Worm (Caenorhabditis elegans) whole organism, L4 larva: ENCODE results near the gene F42A6.2.
A peak's percentile ranks its signal among the peaks of the same experiment; 100 is the strongest.

ENCODE experiments used
- F10B5.3 ChIP-seq: sonication (generic microtip); optimal IDR thresholded peaks from 2 replicates; lab custom pipeline; 2016; ENCODE audit warnings: mild to moderate bottlenecking, missing genetic modification characterization, missing compliant biosample characterization
- F26F4.8 ChIP-seq: fragments of 200-800 bp; sonication (Bioruptor generic); conservative IDR thresholded peaks from 2 replicates; pipeline ENCODE4 v1.3.6; 2022; ENCODE audit warnings: missing genetic modification characterization, missing compliant biosample characterization
- R02D3.7 ChIP-seq: fragments of 150-350 bp; sonication (generic microtip); optimal IDR thresholded peaks from 3 replicates; lab custom pipeline; 2014; ENCODE audit warnings: missing biosample characterization, missing genetic modification characterization
- Y105C5A.15 ChIP-seq: fragments of 200-800 bp; sonication (Bioruptor generic); IDR thresholded peaks from 2 replicates; pipeline ENCODE4 v1.3.6; 2022; ENCODE audit warnings: missing genetic modification characterization, missing compliant biosample characterization
- ZK337.2 ChIP-seq: fragments of 200-800 bp; sonication (Bioruptor generic); IDR thresholded peaks from 2 replicates; pipeline ENCODE4 v1.3.6; 2022; ENCODE audit warnings: missing genetic modification reagents, missing genetic modification characterization, missing compliant biosample characterization
- ZK546.5 ChIP-seq, 2 experiments: sonication (generic microtip); optimal IDR thresholded peaks; 2 replicates each; lab custom pipeline; 2017; ENCODE audit warnings: missing biosample characterization in 2 of 2, missing genetic modification characterization in 2 of 2
- aha-1 ChIP-seq: fragments of 150-350 bp; peaks from one replicate; lab custom pipeline; 2014; ENCODE audit warnings: missing biosample characterization, missing genetic modification characterization
- ama-1 ChIP-seq: fragments of 150-350 bp; optimal IDR thresholded peaks from 2 replicates; lab custom pipeline; 2014; ENCODE audit warnings: inconsistent platforms, mixed read lengths
- arid-1 ChIP-seq: fragments of 200-800 bp; sonication (Bioruptor generic); conservative IDR thresholded peaks from 2 replicates; pipeline ENCODE4 v1.3.6; 2022; ENCODE audit warnings: missing genetic modification reagents, missing genetic modification characterization, missing compliant biosample characterization
- ceh-20 ChIP-seq: fragments of 200-800 bp; sonication (Bioruptor generic); IDR thresholded peaks from 2 replicates; pipeline ENCODE4 v1.3.6; 2022; ENCODE audit warnings: missing genetic modification reagents, missing genetic modification characterization, missing compliant biosample characterization
- ceh-28 ChIP-seq: fragments of 150-350 bp; optimal IDR thresholded peaks from 2 replicates; lab custom pipeline; 2014; ENCODE audit warnings: missing biosample characterization, missing genetic modification reagents, missing genetic modification characterization
- daf-12 ChIP-seq: fragments of 150-350 bp; optimal IDR thresholded peaks from 2 replicates; lab custom pipeline; 2014; ENCODE audit warnings: missing biosample characterization, missing genetic modification reagents, missing genetic modification characterization
- daf-16 ChIP-seq, 3 experiments: sonication (generic microtip); optimal IDR thresholded peaks; 2 replicates each; lab custom pipeline; 2016 to 2017; ENCODE audit warnings: missing genetic modification characterization in 3 of 3, missing genetic modification reagents in 3 of 3, mild to moderate bottlenecking in 2 of 3, missing compliant biosample characterization in 2 of 3, missing biosample characterization in 1 of 3, moderate library complexity in 1 of 3
- daf-8 ChIP-seq: fragments of 200-800 bp; sonication (Bioruptor generic); IDR thresholded peaks from 2 replicates; pipeline ENCODE4 v1.3.6; 2022; ENCODE audit warnings: missing genetic modification characterization, missing compliant biosample characterization
- dmd-6 ChIP-seq: fragments of 200-800 bp; sonication (Bioruptor generic); IDR thresholded peaks from 2 replicates; pipeline ENCODE4 v1.3.6; 2022; ENCODE audit warnings: missing genetic modification reagents, missing genetic modification characterization, missing compliant biosample characterization
- dve-1 ChIP-seq: sonication (generic microtip); optimal IDR thresholded peaks from 2 replicates; lab custom pipeline; 2017; ENCODE audit warnings: antibody characterized with exemption, mild to moderate bottlenecking, missing genetic modification characterization, missing compliant biosample characterization; ENCODE audit not compliant: insufficient read depth
- egl-27 ChIP-seq: sonication (generic microtip); optimal IDR thresholded peaks from 3 replicates; lab custom pipeline; 2017; ENCODE audit warnings: missing biosample characterization, missing genetic modification reagents, missing genetic modification characterization
- fkh-10 ChIP-seq: fragments of 150-350 bp; optimal IDR thresholded peaks from 2 replicates; lab custom pipeline; 2014; ENCODE audit warnings: missing biosample characterization, missing genetic modification reagents, missing genetic modification characterization
- fos-1 ChIP-seq: fragments of 150-350 bp; optimal IDR thresholded peaks from 2 replicates; lab custom pipeline; 2014; ENCODE audit warnings: missing biosample characterization, missing genetic modification characterization
- gei-8 ChIP-seq: fragments of 200-800 bp; sonication (Bioruptor generic); optimal IDR thresholded peaks from 2 replicates; lab custom pipeline; 2018; ENCODE audit warnings: mild to moderate bottlenecking, missing genetic modification characterization, missing compliant biosample characterization
- hlh-11 ChIP-seq: fragments of 200-800 bp; sonication (Bioruptor generic); optimal IDR thresholded peaks from 2 replicates; lab custom pipeline; 2018; ENCODE audit warnings: mild to moderate bottlenecking, missing genetic modification characterization, missing compliant biosample characterization
- hlh-30 ChIP-seq: sonication (generic microtip); optimal IDR thresholded peaks from 2 replicates; lab custom pipeline; 2017; ENCODE audit warnings: antibody characterized with exemption, mild to moderate bottlenecking, missing genetic modification characterization, missing compliant biosample characterization; ENCODE audit not compliant: insufficient read depth
- lim-7 ChIP-seq: fragments of 200-800 bp; sonication (Bioruptor generic); IDR thresholded peaks from 2 replicates; pipeline ENCODE4 v1.3.6; 2022; ENCODE audit warnings: missing genetic modification characterization, missing compliant biosample characterization
- lin-29 ChIP-seq: fragments of 200-800 bp; sonication (Bioruptor generic); IDR thresholded peaks from 2 replicates; pipeline ENCODE4 v1.3.6; 2022; ENCODE audit warnings: missing genetic modification reagents, missing genetic modification characterization, missing compliant biosample characterization
- lin-38 ChIP-seq: fragments of 200-800 bp; sonication (Bioruptor generic); IDR thresholded peaks from 2 replicates; pipeline ENCODE4 v1.3.6; 2022; ENCODE audit warnings: missing genetic modification reagents, missing genetic modification characterization, missing compliant biosample characterization
- mdt-29 ChIP-seq: fragments of 200-800 bp; sonication (Bioruptor generic); IDR thresholded peaks from 2 replicates; pipeline ENCODE4 v1.3.6; 2022; ENCODE audit warnings: missing genetic modification reagents, missing genetic modification characterization, missing compliant biosample characterization
- mes-2 ChIP-seq: sonication (generic microtip); optimal IDR thresholded peaks from 2 replicates; lab custom pipeline; 2016; ENCODE audit warnings: missing genotype, mild to moderate bottlenecking, missing genetic modification characterization, missing compliant biosample characterization; ENCODE audit not compliant: poor library complexity, severe bottlenecking
- mxl-3 ChIP-seq: fragments of 200-800 bp; sonication (Bioruptor generic); optimal IDR thresholded peaks from 2 replicates; lab custom pipeline; 2018; ENCODE audit warnings: mild to moderate bottlenecking, missing genetic modification characterization, missing compliant biosample characterization
- nhr-102 ChIP-seq: sonication (generic microtip); optimal IDR thresholded peaks from 2 replicates; lab custom pipeline; 2016; ENCODE audit warnings: mild to moderate bottlenecking, missing genetic modification characterization, moderate library complexity, missing compliant biosample characterization
- nhr-111 ChIP-seq: fragments of 200-800 bp; sonication (Bioruptor generic); optimal IDR thresholded peaks from 2 replicates; lab custom pipeline; 2018; ENCODE audit warnings: mild to moderate bottlenecking, missing genetic modification characterization, missing compliant biosample characterization
- nhr-237 ChIP-seq: sonication (generic microtip); optimal IDR thresholded peaks from 2 replicates; lab custom pipeline; 2017; ENCODE audit warnings: missing biosample characterization, missing genetic modification characterization
- nhr-25 ChIP-seq: sonication (generic microtip); optimal IDR thresholded peaks from 2 replicates; lab custom pipeline; 2017; ENCODE audit warnings: missing genetic modification characterization, mild to moderate bottlenecking, missing compliant biosample characterization, antibody characterized with exemption, moderate library complexity, borderline replicate concordance; ENCODE audit not compliant: insufficient read depth
- nhr-41 ChIP-seq: fragments of 200-800 bp; sonication (Bioruptor generic); IDR thresholded peaks from 2 replicates; pipeline ENCODE4 v1.3.6; 2022; ENCODE audit warnings: missing genetic modification reagents, missing genetic modification characterization, missing compliant biosample characterization
- nhr-42 ChIP-seq: fragments of 200-800 bp; sonication (Bioruptor generic); IDR thresholded peaks from 2 replicates; pipeline ENCODE4 v1.3.6; 2022; ENCODE audit warnings: missing genetic modification characterization, missing compliant biosample characterization
- nhr-48 ChIP-seq: sonication (generic microtip); optimal IDR thresholded peaks from 2 replicates; lab custom pipeline; 2016; ENCODE audit warnings: mild to moderate bottlenecking, missing genetic modification characterization, missing compliant biosample characterization
- nhr-76 ChIP-seq: fragments of 150-350 bp; optimal IDR thresholded peaks from 2 replicates; lab custom pipeline; 2014; ENCODE audit warnings: missing biosample characterization, missing genetic modification characterization
- pha-4 ChIP-seq, 2 experiments: fragments of 150-350 bp in 1 of 2; fragments of 200-800 bp in 1 of 2; sonication (Bioruptor generic) in 1 of 2; IDR thresholded peaks in 1 of 2; optimal IDR thresholded peaks in 1 of 2; 2 replicates each; pipeline versions ENCODE4 v1.3.6 to Lab custom; 2014 to 2022; ENCODE audit warnings: missing genetic modification characterization in 2 of 2, missing genetic modification reagents in 2 of 2, missing biosample characterization in 1 of 2, missing compliant biosample characterization in 1 of 2
- php-3 ChIP-seq: fragments of 200-800 bp; sonication (Bioruptor generic); IDR thresholded peaks from 2 replicates; pipeline ENCODE4 v1.3.6; 2022; ENCODE audit warnings: missing genetic modification reagents, missing genetic modification characterization, missing compliant biosample characterization
- pqm-1 ChIP-seq: sonication (generic microtip); optimal IDR thresholded peaks from 2 replicates; lab custom pipeline; 2017; ENCODE audit warnings: missing biosample characterization, missing genetic modification characterization
- sdz-12 ChIP-seq: fragments of 200-800 bp; sonication (Bioruptor generic); optimal IDR thresholded peaks from 2 replicates; lab custom pipeline; 2018; ENCODE audit warnings: mild to moderate bottlenecking, missing genetic modification characterization, missing compliant biosample characterization
- skn-1 ChIP-seq: fragments of 150-350 bp; optimal IDR thresholded peaks from 2 replicates; lab custom pipeline; 2014; ENCODE audit warnings: missing biosample characterization, missing genetic modification characterization
- spr-1 ChIP-seq: sonication (generic microtip); optimal IDR thresholded peaks from 2 replicates; lab custom pipeline; 2016; ENCODE audit warnings: mild to moderate bottlenecking, missing genetic modification characterization, missing compliant biosample characterization
- unc-62 ChIP-seq, 3 experiments: fragments of 150-350 bp in 1 of 3; sonication (generic microtip); optimal IDR thresholded peaks in 2 of 3; peaks in 1 of 3; 1 replicate in 1 of 3; 2 replicates in 2 of 3; lab custom pipeline; 2014 to 2017; ENCODE audit warnings: missing biosample characterization in 3 of 3, missing genetic modification characterization in 3 of 3, missing genetic modification reagents in 3 of 3, missing genotype in 1 of 3
- zag-1 ChIP-seq: fragments of 150-350 bp; optimal IDR thresholded peaks from 2 replicates; lab custom pipeline; 2014; ENCODE audit warnings: missing biosample characterization, missing genetic modification characterization
- zfp-2 ChIP-seq: sonication (generic microtip); optimal IDR thresholded peaks from 2 replicates; lab custom pipeline; 2016; ENCODE audit warnings: mild to moderate bottlenecking, missing genetic modification characterization, missing compliant biosample characterization
- zip-2 ChIP-seq: fragments of 150-350 bp; optimal IDR thresholded peaks from 2 replicates; lab custom pipeline; 2014; ENCODE audit warnings: missing biosample characterization, missing genetic modification characterization
- ztf-11 ChIP-seq: fragments of 150-350 bp; optimal IDR thresholded peaks from 2 replicates; lab custom pipeline; 2014; ENCODE audit warnings: missing biosample characterization, missing genetic modification characterization

The F42A6.2 gene

ce11 chrIV:3310662-3311219 is 30.5 kb upstream of the F42A6.2 start:
- TF ChIP-seq lin-29 (GFP tag; lab: Robert Waterston, UW) (no peak), zip-2 (no peak), mes-2 (tag; lab: Kevin White, UChicago) (peak; percentile 8), spr-1 (tag; lab: Kevin White, UChicago) (no peak), egl-27 (tag; lab: Kevin White, UChicago) (no peak), gei-8 (GFP tag; lab: Kevin White, UChicago) (no peak), daf-16 (GFP tag; optimal IDR thresholded peaks at IDR 0.05; lab: Kevin White, UChicago) (no peak), daf-16 (tag; optimal IDR thresholded peaks at IDR 0.05; lab: Kevin White, UChicago) (peak; percentile 39), nhr-42 (GFP tag; lab: Robert Waterston, UW) (no peak), hlh-30 (tag; lab: Kevin White, UChicago) (no peak), pqm-1 (tag; lab: Kevin White, UChicago) (peak; percentile 78), unc-62 (GFP tag; optimal IDR thresholded peaks at IDR 0.05 in 1 of 2; lab: Kevin White, UChicago) (peak in 1 of 2 experiments; percentile 91), unc-62 (tag; optimal IDR thresholded peaks at IDR 0.05; lab: Kevin White, UChicago) (no peak), dmd-6 (GFP tag; lab: Robert Waterston, UW) (peak; percentile 74), fkh-10 (GFP tag; lab: Kevin White, UChicago) (no peak), nhr-41 (no peak), arid-1 (no peak), skn-1 (tag; lab: Kevin White, UChicago) (no peak), pha-4 (GFP tag; IDR thresholded peaks at IDR 0.05; lab: Robert Waterston, UW) (no peak), pha-4 (tag; optimal IDR thresholded peaks at IDR 0.05; lab: Kevin White, UChicago) (no peak), aha-1 (peak; percentile 84), daf-12 (tag; lab: Kevin White, UChicago) (no peak), dve-1 (peak; percentile 18), nhr-48 (tag; lab: Kevin White, UChicago) (peak; percentile 55)

ce11 chrIV:3311243-3311642 is 30.0 kb upstream of the F42A6.2 start, which contains the start of gene zip-11:
Gene zip-11, plus strand, starts transcription at chrIV:3311276.
- TF ChIP-seq daf-16 (GFP tag; optimal IDR thresholded peaks at IDR 0.05; lab: Kevin White, UChicago), result peak in 1 of 2 experiments; percentile 54
- TF ChIP-seq daf-16 (tag; optimal IDR thresholded peaks at IDR 0.05; lab: Kevin White, UChicago), result no peak
- TF ChIP-seq daf-12 (tag; lab: Kevin White, UChicago), result no peak
- no peak for TF ChIP-seq zip-2
- TF ChIP-seq nhr-237 (tag; lab: Kevin White, UChicago), result no peak
- TF ChIP-seq lin-38, result peak; percentile 76
- TF ChIP-seq php-3 (GFP tag; lab: Robert Waterston, UW), result no peak
- TF ChIP-seq mdt-29 (GFP tag; lab: Robert Waterston, UW), result no peak
- TF ChIP-seq ama-1 (lab: Kevin White, UChicago), result no peak
- peak; percentile 64 for TF ChIP-seq mes-2 (tag; lab: Kevin White, UChicago)
- TF ChIP-seq daf-8 (GFP tag; lab: Robert Waterston, UW), result no peak
- no peak for TF ChIP-seq ztf-11 (tag; lab: Kevin White, UChicago)
- TF ChIP-seq nhr-102 (tag; lab: Kevin White, UChicago), result peak; percentile 48
- TF ChIP-seq ceh-20 (GFP tag; lab: Robert Waterston, UW), result peak; percentile 63; the same call in 1 of the 2 replicates
- no peak for TF ChIP-seq nhr-76 (tag; lab: Kevin White, UChicago)
- TF ChIP-seq ZK546.5 (tag; optimal IDR thresholded peaks at IDR 0.05; lab: Kevin White, UChicago), result no peak
- no peak for TF ChIP-seq R02D3.7 (tag; lab: Kevin White, UChicago)
- peak; percentile 82 for TF ChIP-seq hlh-11 (tag; lab: Kevin White, UChicago)
- no peak for TF ChIP-seq F10B5.3 (tag; lab: Kevin White, UChicago)
- TF ChIP-seq fos-1 (tag; lab: Kevin White, UChicago), result no peak
- no peak for TF ChIP-seq aha-1
- no peak for TF ChIP-seq lim-7
- no peak for TF ChIP-seq F26F4.8
- TF ChIP-seq ZK337.2 (GFP tag; lab: Robert Waterston, UW), result no peak
- peak; percentile 81 for TF ChIP-seq mxl-3 (GFP tag; lab: Kevin White, UChicago)
- TF ChIP-seq zfp-2 (tag; lab: Kevin White, UChicago), result no peak
- no peak for TF ChIP-seq nhr-25
- TF ChIP-seq zag-1 (tag; lab: Kevin White, UChicago), result no peak
- TF ChIP-seq dmd-6 (GFP tag; lab: Robert Waterston, UW), result peak; percentile 31; the same call in 1 of the 2 replicates
- TF ChIP-seq ceh-28, result no peak
- no peak for TF ChIP-seq gei-8 (GFP tag; lab: Kevin White, UChicago)
- TF ChIP-seq nhr-111 (GFP tag; lab: Kevin White, UChicago), result no peak
- no peak for TF ChIP-seq Y105C5A.15 (GFP tag; lab: Robert Waterston, UW)
- TF ChIP-seq sdz-12, result no peak
